Fruit fly (Drosophila melanogaster) whole organism, embryonic: Measurements from ENCODE around the gene dnc.

Experiments used
- Adf1 ChIP-seq: fragments of 200-800 bp; sonication (Bioruptor generic); IDR thresholded peaks from 2 replicates; pipeline ENCODE4 v1.3.6; 2022; ENCODE audit warnings: missing biosample characterization, missing genetic modification characterization
- Asciz ChIP-seq: fragments of 200-800 bp; sonication (Bioruptor generic); optimal IDR thresholded peaks from 2 replicates; lab custom pipeline; 2017; ENCODE audit warnings: missing biosample characterization, mild to moderate bottlenecking, missing genetic modification characterization, missing genetic modification reagents
- CG10209 ChIP-seq: fragments of 200-800 bp; sonication (Bioruptor generic); optimal IDR thresholded peaks from 3 replicates; lab custom pipeline; 2017; ENCODE audit warnings: missing biosample characterization, mild to moderate bottlenecking, missing genetic modification characterization, missing genetic modification reagents
- CG12942 ChIP-seq: fragments of 200-800 bp; sonication (Bioruptor generic); optimal IDR thresholded peaks from 3 replicates; lab custom pipeline; 2016; ENCODE audit warnings: missing biosample characterization, missing genetic modification characterization
- CG1603 ChIP-seq: fragments of 200-800 bp; sonication (Bioruptor generic); optimal IDR thresholded peaks from 2 replicates; lab custom pipeline; 2019; ENCODE audit warnings: missing biosample characterization, mild to moderate bottlenecking, missing genetic modification characterization, moderate library complexity
- CG17359 ChIP-seq: fragments of 200-800 bp; sonication (Bioruptor generic); optimal IDR thresholded peaks from 3 replicates; lab custom pipeline; 2018; ENCODE audit warnings: missing biosample characterization, mild to moderate bottlenecking, missing genetic modification characterization, moderate library complexity
- CG2202 ChIP-seq: fragments of 200-800 bp; sonication (Bioruptor generic); optimal IDR thresholded peaks from 2 replicates; lab custom pipeline; 2018; ENCODE audit warnings: missing biosample characterization, mild to moderate bottlenecking, missing genetic modification characterization
- CG2875 ChIP-seq: fragments of 200-800 bp; sonication (Bioruptor generic); optimal IDR thresholded peaks from 2 replicates; lab custom pipeline; 2017; ENCODE audit warnings: missing biosample characterization, mild to moderate bottlenecking, missing genetic modification characterization, missing genetic modification reagents
- CG33557 ChIP-seq: fragments of 200-800 bp; sonication (Bioruptor generic); optimal IDR thresholded peaks from 2 replicates; lab custom pipeline; 2019; ENCODE audit warnings: missing biosample characterization, mild to moderate bottlenecking, missing genetic modification characterization, moderate library complexity
- CG5180 ChIP-seq: fragments of 200-800 bp; sonication (Bioruptor generic); optimal IDR thresholded peaks from 3 replicates; lab custom pipeline; 2017; ENCODE audit warnings: missing biosample characterization, missing genetic modification characterization, mild to moderate bottlenecking, moderate library complexity, missing genetic modification reagents
- CG7928 ChIP-seq: fragments of 200-800 bp; sonication (Bioruptor generic); optimal IDR thresholded peaks from 2 replicates; lab custom pipeline; 2017; ENCODE audit warnings: missing biosample characterization, mild to moderate bottlenecking, missing genetic modification characterization
- CG8290 ChIP-seq, 3 experiments: fragments of 200-800 bp; sonication (Bioruptor generic); optimal IDR thresholded peaks; 2 replicates each; lab custom pipeline; 2016 to 2019; ENCODE audit warnings: missing biosample characterization in 3 of 3, missing genetic modification characterization in 3 of 3, mild to moderate bottlenecking in 2 of 3, moderate library complexity in 1 of 3
- CG9609 ChIP-seq: fragments of 200-800 bp; sonication (Bioruptor generic); optimal IDR thresholded peaks from 3 replicates; lab custom pipeline; 2016; ENCODE audit warnings: missing biosample characterization, missing genetic modification characterization
- CG9727 ChIP-seq: fragments of 200-800 bp; sonication (Bioruptor generic); optimal IDR thresholded peaks from 3 replicates; lab custom pipeline; 2017; ENCODE audit warnings: missing biosample characterization, mild to moderate bottlenecking, missing genetic modification characterization
- CkIIα-i1 ChIP-seq: fragments of 200-800 bp; sonication (Bioruptor generic); IDR thresholded peaks from 2 replicates; pipeline ENCODE4 v1.3.6; 2022; ENCODE audit warnings: missing biosample characterization, missing genetic modification characterization
- D ChIP-seq, 2 experiments: fragments of 200-800 bp in 1 of 2; fragments of >200 bp in 1 of 2; sonication (Bioruptor generic) in 1 of 2; optimal IDR thresholded peaks; 2 replicates in 1 of 2; 3 replicates in 1 of 2; lab custom pipeline; 2017; ENCODE audit warnings: mild to moderate bottlenecking in 1 of 2, missing biosample characterization in 1 of 2, missing genetic modification characterization in 1 of 2, missing genetic modification reagents in 1 of 2
- HLHmδ ChIP-seq: fragments of 200-800 bp; sonication (Bioruptor generic); optimal IDR thresholded peaks from 2 replicates; lab custom pipeline; 2018; ENCODE audit warnings: missing biosample characterization, mild to moderate bottlenecking, missing genetic modification characterization, moderate library complexity
- Hr51 ChIP-seq, 2 experiments: fragments of 200-800 bp; sonication (Bioruptor generic); optimal IDR thresholded peaks; 2 replicates in 1 of 2; 3 replicates in 1 of 2; lab custom pipeline; 2016 to 2018; ENCODE audit warnings: missing biosample characterization in 2 of 2, missing genetic modification characterization in 2 of 2, mild to moderate bottlenecking in 1 of 2, moderate library complexity in 1 of 2
- Jarid2 ChIP-seq: fragments of 200-800 bp; sonication (Bioruptor generic); optimal IDR thresholded peaks from 3 replicates; lab custom pipeline; 2017; ENCODE audit warnings: mild to moderate bottlenecking, missing biosample characterization, missing genetic modification reagents, missing genetic modification characterization
- Lhr ChIP-seq: fragments of 200-800 bp; sonication (Bioruptor generic); optimal IDR thresholded peaks from 3 replicates; lab custom pipeline; 2017; ENCODE audit warnings: mild to moderate bottlenecking, missing biosample characterization, missing genetic modification reagents, missing genetic modification characterization
- Max ChIP-seq: fragments of 200-800 bp; sonication (Bioruptor generic); optimal IDR thresholded peaks from 2 replicates; lab custom pipeline; 2016; ENCODE audit warnings: missing biosample characterization, mild to moderate bottlenecking, missing genetic modification characterization
- Med ChIP-seq: fragments of 200-800 bp; sonication (Bioruptor generic); peaks from one replicate; lab custom pipeline; 2016; ENCODE audit warnings: missing biosample characterization, missing genetic modification characterization, mild to moderate bottlenecking, inconsistent platforms, moderate library complexity
- NK7.1 ChIP-seq: fragments of 200-800 bp; sonication (Bioruptor generic); optimal IDR thresholded peaks from 3 replicates; lab custom pipeline; 2016; ENCODE audit warnings: missing biosample characterization, missing genetic modification characterization
- Pdp1 ChIP-seq, 2 experiments: fragments of 200-800 bp; sonication (Bioruptor generic); optimal IDR thresholded peaks; 3 replicates each; lab custom pipeline; 2016; ENCODE audit warnings: missing biosample characterization in 2 of 2, missing genetic modification characterization in 2 of 2, mild to moderate bottlenecking in 1 of 2, moderate library complexity in 1 of 2
- Side ChIP-seq: fragments of 200-800 bp; sonication (Bioruptor generic); optimal IDR thresholded peaks from 2 replicates; lab custom pipeline; 2016; ENCODE audit warnings: missing biosample characterization, missing genetic modification characterization
- Trl ChIP-seq, 3 experiments: fragments of >200 bp in 2 of 3; fragments of 200-800 bp in 1 of 3; sonication (Bioruptor generic) in 1 of 3; optimal IDR thresholded peaks; 2 replicates in 1 of 3; 3 replicates in 2 of 3; lab custom pipeline; 2016 to 2017; ENCODE audit warnings: missing biosample characterization in 1 of 3, missing genetic modification characterization in 1 of 3
- ac ChIP-seq: fragments of 200-800 bp; sonication (Bioruptor generic); optimal IDR thresholded peaks from 3 replicates; lab custom pipeline; 2017; ENCODE audit warnings: missing biosample characterization, mild to moderate bottlenecking, missing genetic modification characterization
- ash1 ChIP-seq: fragments of 200-800 bp; sonication (Bioruptor generic); optimal IDR thresholded peaks from 2 replicates; lab custom pipeline; 2018; ENCODE audit warnings: missing biosample characterization, mild to moderate bottlenecking, missing genetic modification characterization
- btn ChIP-seq: fragments of 200-800 bp; sonication (Bioruptor generic); optimal IDR thresholded peaks from 2 replicates; lab custom pipeline; 2016; ENCODE audit warnings: missing biosample characterization, missing genetic modification characterization
- cg ChIP-seq: fragments of 200-800 bp; sonication (Bioruptor generic); optimal IDR thresholded peaks from 3 replicates; lab custom pipeline; 2019; ENCODE audit warnings: missing biosample characterization, mild to moderate bottlenecking, missing genetic modification characterization, moderate library complexity
- chif ChIP-seq, 2 experiments: fragments of 200-800 bp; sonication (Bioruptor generic); optimal IDR thresholded peaks; 3 replicates each; lab custom pipeline; 2016; ENCODE audit warnings: missing biosample characterization in 2 of 2, missing genetic modification characterization in 2 of 2
- chm ChIP-seq: fragments of 200-800 bp; sonication (Bioruptor generic); IDR thresholded peaks from 2 replicates; pipeline ENCODE4 v1.3.6; 2022; ENCODE audit warnings: missing biosample characterization, missing genetic modification characterization
- danr ChIP-seq: fragments of 200-800 bp; sonication (Bioruptor generic); IDR thresholded peaks from 2 replicates; pipeline ENCODE4 v1.3.6; 2022; ENCODE audit warnings: missing biosample characterization, missing genetic modification characterization
- dmrt11E ChIP-seq: fragments of 200-800 bp; sonication (Bioruptor generic); optimal IDR thresholded peaks from 3 replicates; lab custom pipeline; 2018; ENCODE audit warnings: missing biosample characterization, mild to moderate bottlenecking, missing genetic modification characterization, moderate library complexity
- exex ChIP-seq: fragments of 200-800 bp; sonication (Bioruptor generic); optimal IDR thresholded peaks from 4 replicates; lab custom pipeline; 2018; ENCODE audit warnings: missing biosample characterization, mild to moderate bottlenecking, missing genetic modification characterization, moderate library complexity
- grau ChIP-seq: fragments of 200-800 bp; optimal IDR thresholded peaks from 3 replicates; lab custom pipeline; 2019; ENCODE audit warnings: missing biosample characterization, mild to moderate bottlenecking, missing genetic modification characterization, moderate library complexity
- nom ChIP-seq: fragments of 200-800 bp; sonication (Bioruptor generic); optimal IDR thresholded peaks from 2 replicates; lab custom pipeline; 2017; ENCODE audit warnings: missing biosample characterization, missing genetic modification characterization, mild to moderate bottlenecking, moderate library complexity, missing genetic modification reagents
- sens ChIP-seq: fragments of 200-800 bp; sonication (Bioruptor generic); peaks from one replicate; lab custom pipeline; 2016; ENCODE audit warnings: missing biosample characterization, missing genetic modification characterization
- seq ChIP-seq: fragments of 200-800 bp; sonication (Bioruptor generic); IDR thresholded peaks from 2 replicates; pipeline ENCODE4 v1.3.6; 2022; ENCODE audit warnings: missing biosample characterization, missing genetic modification characterization
- slou ChIP-seq: fragments of 200-800 bp; sonication (Bioruptor generic); optimal IDR thresholded peaks from 3 replicates; lab custom pipeline; 2016; ENCODE audit warnings: missing biosample characterization, missing genetic modification characterization
- sna ChIP-seq: fragments of 200-800 bp; sonication (Bioruptor generic); IDR thresholded peaks from 2 replicates; pipeline ENCODE4 v1.3.6; 2022; ENCODE audit warnings: missing biosample characterization, missing genetic modification characterization; ENCODE audit not compliant: partially characterized antibody
- tio ChIP-seq: fragments of 200-800 bp; sonication (Bioruptor generic); optimal IDR thresholded peaks from 2 replicates; lab custom pipeline; 2017; ENCODE audit warnings: missing biosample characterization, missing genetic modification characterization, inconsistent platforms
- tll ChIP-seq, 2 experiments: fragments of 200-800 bp in 1 of 2; fragments of >200 bp in 1 of 2; sonication (Bioruptor generic) in 1 of 2; optimal IDR thresholded peaks; 2 replicates each; lab custom pipeline; 2017 to 2019; ENCODE audit warnings: missing biosample characterization in 2 of 2, missing genetic modification characterization in 2 of 2, mild to moderate bottlenecking in 1 of 2, moderate library complexity in 1 of 2
- vvl ChIP-seq: fragments of 200-800 bp; sonication (Bioruptor generic); IDR thresholded peaks from 2 replicates; pipeline ENCODE4 v1.3.6; 2022; ENCODE audit warnings: missing biosample characterization, missing genetic modification characterization
- zen ChIP-seq: fragments of 200-800 bp; sonication (Bioruptor generic); optimal IDR thresholded peaks from 3 replicates; lab custom pipeline; 2018; ENCODE audit warnings: missing biosample characterization, mild to moderate bottlenecking, missing genetic modification characterization, moderate library complexity
- zfh1 ChIP-seq: fragments of 200-800 bp; sonication (Bioruptor generic); IDR thresholded peaks from 3 replicates; pipeline ENCODE4 v1.3.6; 2022; ENCODE audit warnings: missing biosample characterization, missing genetic modification characterization

The dnc gene

DNA sequence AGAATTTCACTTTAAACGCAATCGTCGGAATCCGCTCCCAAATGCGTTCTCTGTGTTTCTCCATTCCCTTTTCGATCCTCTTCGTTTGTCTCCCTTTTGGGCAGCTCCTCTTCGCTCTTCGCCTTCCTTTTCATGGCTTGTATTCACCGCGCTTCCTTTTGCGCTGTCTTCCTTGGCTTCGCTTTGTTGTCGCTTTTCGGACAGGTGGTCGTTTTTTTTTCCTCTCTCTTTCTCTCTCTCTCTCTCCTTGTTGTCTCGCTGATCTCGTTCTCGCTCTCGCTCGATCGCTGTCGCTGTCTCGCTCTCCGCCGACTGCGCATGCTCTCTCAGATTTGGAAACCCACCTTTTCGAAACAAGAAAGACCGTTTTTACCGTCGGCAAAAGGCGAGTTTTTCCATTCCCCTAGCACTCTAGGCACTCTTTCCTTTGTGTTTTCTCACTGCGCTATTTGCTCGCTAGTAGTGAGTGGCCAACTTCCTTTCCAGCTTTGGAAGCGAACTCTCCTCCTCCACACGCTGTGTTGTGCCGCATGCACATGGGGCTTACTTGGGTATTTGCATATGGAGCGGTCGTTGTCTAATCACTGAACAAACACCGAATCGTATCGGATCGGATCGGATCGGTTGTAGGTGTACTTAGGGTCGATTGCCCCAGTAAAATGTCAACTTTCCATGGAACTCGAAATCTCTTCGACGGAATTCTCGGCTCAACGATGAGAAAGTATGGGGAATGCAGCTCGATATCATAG lies 39.7 kb upstream of the dnc start:
- no peak for TF ChIP-seq tio (GFP tag; lab: Kevin White, UChicago)
- TF ChIP-seq CG1603 (tag; lab: Kevin White, UChicago) = peak; percentile 34
- peak; percentile 32; the same call in 1 of the 2 replicates for TF ChIP-seq vvl
- peak; percentile 51 for TF ChIP-seq Side (GFP tag; lab: Kevin White, UChicago)
- TF ChIP-seq CG10209 (GFP tag; lab: Kevin White, UChicago) = peak; percentile 46
- peak; percentile 16 for TF ChIP-seq CG5180 (GFP tag; lab: Kevin White, UChicago)
- TF ChIP-seq ash1 (GFP tag; lab: Kevin White, UChicago) = peak; percentile 28
- TF ChIP-seq nom (GFP tag; lab: Kevin White, UChicago) = peak; percentile 34
- peak; percentile 33 for TF ChIP-seq Asciz
- peak; percentile 55 to 75 for TF ChIP-seq Trl (optimal IDR thresholded peaks at IDR 0.05; lab: Kevin White, UChicago)
- peak; percentile 55 for TF ChIP-seq Trl (GFP tag; optimal IDR thresholded peaks at IDR 0.05; lab: Kevin White, UChicago)
- TF ChIP-seq exex (tag; lab: Kevin White, UChicago) = no peak
- TF ChIP-seq Med (GFP tag; lab: Kevin White, UChicago) = peak; percentile 84
- peak; percentile 54; the same call in 1 of the 2 replicates for TF ChIP-seq chm (GFP tag; lab: Robert Waterston, UW)
- TF ChIP-seq grau (tag; lab: Kevin White, UChicago) = no peak
- no peak for TF ChIP-seq danr (GFP tag; lab: Robert Waterston, UW)
- TF ChIP-seq CG17359 (tag; lab: Kevin White, UChicago) = peak; percentile 0
- peak; percentile 24 for TF ChIP-seq CG33557 (GFP tag; lab: Kevin White, UChicago)
- TF ChIP-seq slou (GFP tag; lab: Kevin White, UChicago) = no peak
- peak in 1 of 2 experiments; percentile 7 for TF ChIP-seq tll (GFP tag; optimal IDR thresholded peaks at IDR 0.05; lab: Kevin White, UChicago)
- TF ChIP-seq Jarid2 = peak; percentile 16
- TF ChIP-seq Max = peak; percentile 38
- peak in 1 of 2 experiments; percentile 3 for TF ChIP-seq Hr51 (GFP tag; optimal IDR thresholded peaks at IDR 0.05; lab: Kevin White, UChicago)
- TF ChIP-seq D (optimal IDR thresholded peaks at IDR 0.05; lab: Kevin White, UChicago) = no peak
- TF ChIP-seq D (GFP tag; optimal IDR thresholded peaks at IDR 0.05; lab: Kevin White, UChicago) = peak; percentile 50
- peak; percentile 37 for TF ChIP-seq CG8290 (GFP tag; optimal IDR thresholded peaks at IDR 0.05; lab: Kevin White, UChicago)
- no peak for TF ChIP-seq CG8290 (tag; optimal IDR thresholded peaks at IDR 0.05; lab: Kevin White, UChicago)
- TF ChIP-seq dmrt11E (tag; lab: Kevin White, UChicago) = peak; percentile 4
- TF ChIP-seq chif (GFP tag; optimal IDR thresholded peaks at IDR 0.05; lab: Kevin White, UChicago) = peak; percentile 0 to 31
- TF ChIP-seq CG9727 (GFP tag; lab: Kevin White, UChicago) = peak; percentile 54
- TF ChIP-seq Adf1 (GFP tag; lab: Robert Waterston, UW) = peak; percentile 11; the same call in 1 of the 2 replicates
- peak; percentile 33 for TF ChIP-seq CG2875 (GFP tag; lab: Kevin White, UChicago)
- TF ChIP-seq CG12942 (GFP tag; lab: Kevin White, UChicago) = peak; percentile 17
- peak; percentile 39 for TF ChIP-seq HLHmδ
- peak; percentile 47 for TF ChIP-seq CG2202 (tag; lab: Kevin White, UChicago)
- TF ChIP-seq CG7928 (GFP tag; lab: Kevin White, UChicago) = no peak
- TF ChIP-seq btn (GFP tag; lab: Kevin White, UChicago) = peak; percentile 18
- no peak for TF ChIP-seq seq
- TF ChIP-seq cg (GFP tag; lab: Kevin White, UChicago) = no peak
- peak; percentile 1 for TF ChIP-seq Lhr (GFP tag; lab: Kevin White, UChicago)
- TF ChIP-seq Pdp1 (GFP tag; optimal IDR thresholded peaks at IDR 0.05; lab: Kevin White, UChicago) = peak in 1 of 2 experiments; percentile 36
- TF ChIP-seq CkIIα-i1 = no peak
- peak; percentile 93 for TF ChIP-seq sens
- TF ChIP-seq zen (tag; lab: Kevin White, UChicago) = peak; percentile 0
- TF ChIP-seq sna (GFP tag; lab: Robert Waterston, UW) = no peak
- peak; percentile 15; the same call in 1 of the 3 replicates for TF ChIP-seq zfh1 (GFP tag; lab: Robert Waterston, UW)
- TF ChIP-seq ac (GFP tag; lab: Kevin White, UChicago) = peak; percentile 32
- TF ChIP-seq NK7.1 = no peak
- TF ChIP-seq CG9609 (GFP tag; lab: Kevin White, UChicago) = peak; percentile 12
